Fruit fly (Drosophila melanogaster): ENCODE data around the gene CG10866.

dm6 chr3L:3934110-3934509 is 3.7 kb downstream of the CG10866 start:
- TF ChIP-seq dsf (GFP tag; optimal IDR thresholded peaks at IDR 0.05; ENCODE audit: borderline replicate concordance) (no peak), psq (GFP tag; optimal IDR thresholded peaks at IDR 0.05) (no peak), dmrt93B (GFP tag; optimal IDR thresholded peaks at IDR 0.05) (no peak)
